Worm (Caenorhabditis elegans) whole organism, L3 larva: Measurements from ENCODE around the gene Y41C4A.6.
A peak's percentile ranks its signal among the peaks of the same experiment; 100 is the strongest.

Experiments
- R02D3.7 ChIP-seq: fragments of 150-350 bp; optimal IDR thresholded peaks from 2 replicates; lab custom pipeline; 2014; ENCODE audit warnings: missing biosample characterization, missing genetic modification characterization
- ama-1 ChIP-seq: fragments of 150-350 bp; optimal IDR thresholded peaks from 2 replicates; lab custom pipeline; 2018
- ceh-16 ChIP-seq: sonication (generic microtip); optimal IDR thresholded peaks from 2 replicates; lab custom pipeline; 2017; ENCODE audit warnings: missing biosample characterization, missing genetic modification characterization
- ceh-28 ChIP-seq: fragments of 150-350 bp; optimal IDR thresholded peaks from 2 replicates; lab custom pipeline; 2014; ENCODE audit warnings: missing biosample characterization, missing genetic modification reagents, missing genetic modification characterization
- ceh-82 ChIP-seq: fragments of 150-350 bp; optimal IDR thresholded peaks from 2 replicates; lab custom pipeline; 2014; ENCODE audit warnings: missing biosample characterization, missing genetic modification characterization
- egl-5 ChIP-seq: fragments of 150-350 bp; optimal IDR thresholded peaks from 2 replicates; lab custom pipeline; 2017; ENCODE audit warnings: missing biosample characterization, missing genetic modification reagents, missing genetic modification characterization, inconsistent platforms
- elt-1 ChIP-seq: fragments of 150-350 bp; optimal IDR thresholded peaks from 2 replicates; lab custom pipeline; 2014; ENCODE audit warnings: missing biosample characterization, missing genetic modification characterization
- elt-2 ChIP-seq: sonication (generic microtip); optimal IDR thresholded peaks from 2 replicates; lab custom pipeline; 2016; ENCODE audit warnings: missing genetic modification reagents, mild to moderate bottlenecking, missing genetic modification characterization, missing compliant biosample characterization
- elt-3 ChIP-seq, 3 experiments: fragments of 150-350 bp in 1 of 3; sonication (generic microtip) in 2 of 3; optimal IDR thresholded peaks; 2 replicates in 2 of 3; 4 replicates in 1 of 3; lab custom pipeline; 2014 to 2017; ENCODE audit warnings: missing biosample characterization in 3 of 3, missing genetic modification characterization in 3 of 3
- eor-1 ChIP-seq, 2 experiments: fragments of 150-350 bp; optimal IDR thresholded peaks; 2 replicates each; lab custom pipeline; 2014 to 2018; ENCODE audit warnings: missing biosample characterization in 2 of 2, missing genetic modification characterization in 2 of 2
- fkh-10 ChIP-seq: sonication (generic microtip); optimal IDR thresholded peaks from 2 replicates; lab custom pipeline; 2017; ENCODE audit warnings: missing biosample characterization, missing genetic modification reagents, missing genetic modification characterization
- fkh-2 ChIP-seq: fragments of 150-350 bp; optimal IDR thresholded peaks from 2 replicates; lab custom pipeline; 2014; ENCODE audit warnings: missing biosample characterization, missing genetic modification reagents, missing genetic modification characterization
- fos-1 ChIP-seq: fragments of 150-350 bp; optimal IDR thresholded peaks from 2 replicates; lab custom pipeline; 2014; ENCODE audit warnings: missing biosample characterization, missing genetic modification characterization
- hmg-11 ChIP-seq: sonication (generic microtip); optimal IDR thresholded peaks from 2 replicates; lab custom pipeline; 2016; ENCODE audit warnings: missing genetic modification characterization, missing compliant biosample characterization
- jun-1 ChIP-seq: fragments of 150-350 bp; optimal IDR thresholded peaks from 2 replicates; lab custom pipeline; 2014; ENCODE audit warnings: missing biosample characterization, missing genetic modification reagents, missing genetic modification characterization
- lin-15B ChIP-seq: fragments of 150-350 bp; optimal IDR thresholded peaks from 2 replicates; lab custom pipeline; 2014; ENCODE audit warnings: missing biosample characterization, missing genetic modification characterization
- lin-39 ChIP-seq: fragments of 150-350 bp; optimal IDR thresholded peaks from 2 replicates; lab custom pipeline; 2018; ENCODE audit warnings: missing biosample characterization, missing genetic modification reagents, missing genetic modification characterization
- lsy-12 ChIP-seq: sonication (generic microtip); optimal IDR thresholded peaks from 2 replicates; lab custom pipeline; 2016; ENCODE audit warnings: mild to moderate bottlenecking, missing genetic modification characterization, missing compliant biosample characterization
- mdl-1 ChIP-seq: fragments of 150-350 bp; optimal IDR thresholded peaks from 2 replicates; lab custom pipeline; 2014; ENCODE audit warnings: missing biosample characterization, missing genetic modification characterization
- mml-1 ChIP-seq: fragments of 150-350 bp; sonication (generic microtip); optimal IDR thresholded peaks from 3 replicates; lab custom pipeline; 2014; ENCODE audit warnings: missing biosample characterization, missing genetic modification characterization
- nfya-1 ChIP-seq: sonication (generic microtip); optimal IDR thresholded peaks from 2 replicates; lab custom pipeline; 2017; ENCODE audit warnings: missing genetic modification characterization, mild to moderate bottlenecking, missing compliant biosample characterization, antibody characterized with exemption, moderate library complexity; ENCODE audit not compliant: insufficient read depth
- nhr-11 ChIP-seq: fragments of 150-350 bp; optimal IDR thresholded peaks from 2 replicates; lab custom pipeline; 2014; ENCODE audit warnings: missing biosample characterization, missing genetic modification characterization
- nhr-12 ChIP-seq: fragments of 150-350 bp; optimal IDR thresholded peaks from 2 replicates; lab custom pipeline; 2014; ENCODE audit warnings: missing biosample characterization, missing genetic modification characterization
- nhr-23 ChIP-seq: fragments of 150-350 bp; optimal IDR thresholded peaks from 2 replicates; lab custom pipeline; 2014; ENCODE audit warnings: missing biosample characterization, missing genetic modification reagents, missing genetic modification characterization
- nhr-237 ChIP-seq: fragments of 150-350 bp; optimal IDR thresholded peaks from 2 replicates; lab custom pipeline; 2014; ENCODE audit warnings: missing biosample characterization, missing genetic modification characterization
- nhr-25 ChIP-seq: sonication (generic microtip); optimal IDR thresholded peaks from 2 replicates; lab custom pipeline; 2017; ENCODE audit warnings: missing biosample characterization, missing genetic modification characterization
- nhr-43 ChIP-seq: sonication (generic microtip); optimal IDR thresholded peaks from 2 replicates; lab custom pipeline; 2016; ENCODE audit warnings: mild to moderate bottlenecking, missing genetic modification characterization, missing compliant biosample characterization; ENCODE audit not compliant: poor library complexity, severe bottlenecking
- nhr-76 ChIP-seq: fragments of 150-350 bp; sonication (generic microtip); optimal IDR thresholded peaks from 5 replicates; lab custom pipeline; 2014; ENCODE audit warnings: missing biosample characterization, missing genetic modification characterization
- nhr-77 ChIP-seq: fragments of 150-350 bp; optimal IDR thresholded peaks from 2 replicates; lab custom pipeline; 2014; ENCODE audit warnings: missing biosample characterization, missing genetic modification characterization
- pha-4 ChIP-seq: fragments of 150-350 bp; optimal IDR thresholded peaks from 2 replicates; lab custom pipeline; 2014; ENCODE audit warnings: missing biosample characterization, missing genetic modification reagents, missing genetic modification characterization
- pqm-1 ChIP-seq: fragments of 150-350 bp; optimal IDR thresholded peaks from 2 replicates; lab custom pipeline; 2017; ENCODE audit warnings: missing biosample characterization, missing genetic modification characterization, inconsistent platforms
- sea-2 ChIP-seq: fragments of 150-350 bp; sonication (generic microtip); optimal IDR thresholded peaks from 4 replicates; lab custom pipeline; 2014; ENCODE audit warnings: missing biosample characterization, missing genetic modification reagents, missing genetic modification characterization
- skn-1 ChIP-seq: fragments of 150-350 bp; optimal IDR thresholded peaks from 2 replicates; lab custom pipeline; 2014; ENCODE audit warnings: missing biosample characterization, missing genetic modification characterization
- snpc-4 ChIP-seq: fragments of 150-350 bp; optimal IDR thresholded peaks from 2 replicates; lab custom pipeline; 2014; ENCODE audit warnings: missing biosample characterization, missing genetic modification characterization
- tbx-2 ChIP-seq: sonication (generic microtip); optimal IDR thresholded peaks from 2 replicates; lab custom pipeline; 2016; ENCODE audit warnings: mild to moderate bottlenecking, missing genetic modification characterization, missing compliant biosample characterization
- unc-39 ChIP-seq: sonication (generic microtip); optimal IDR thresholded peaks from 4 replicates; lab custom pipeline; 2017; ENCODE audit warnings: missing biosample characterization, missing genetic modification characterization
- ztf-11 ChIP-seq: fragments of 150-350 bp; optimal IDR thresholded peaks from 2 replicates; lab custom pipeline; 2014; ENCODE audit warnings: missing biosample characterization, missing genetic modification characterization
- ztf-4 ChIP-seq: fragments of 150-350 bp; optimal IDR thresholded peaks from 2 replicates; lab custom pipeline; 2014; ENCODE audit warnings: missing biosample characterization, missing genetic modification characterization

Gene Y41C4A.6

DNA sequence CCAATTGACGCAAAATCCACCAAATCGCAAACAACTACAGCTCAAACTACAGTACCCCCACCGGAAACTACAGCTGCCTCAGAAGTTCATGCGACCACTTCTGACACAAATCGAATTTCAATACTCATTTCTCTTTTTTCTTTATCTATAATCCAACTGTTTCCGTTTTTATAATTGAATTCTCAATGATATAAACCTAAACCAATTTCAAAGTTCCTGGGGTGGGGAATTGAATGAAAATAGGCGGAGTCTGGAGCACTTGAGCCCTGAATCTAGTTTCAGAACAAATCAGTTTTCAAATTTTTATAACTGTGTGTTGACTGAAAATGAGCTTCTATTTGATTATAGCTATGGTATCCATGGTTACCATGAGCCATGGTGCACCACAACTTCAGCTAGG lies at the start of gene Y41C4A.6:
Y41C4A.6 (plus strand) TSS at position 301 of the 400 bp plus-strand sequence.
- TF ChIP-seq nhr-11 (tag; lab: Kevin White, UChicago) (no peak), ama-1 (lab: Kevin White, UChicago) (no peak), mdl-1 (tag; lab: Kevin White, UChicago) (no peak), jun-1 (tag; lab: Kevin White, UChicago) (no peak)

- TF ChIP-seq nhr-77 (no peak), hmg-11 (no peak), nhr-25 (tag; lab: Kevin White, UChicago) (no peak), lin-39 (tag; lab: Kevin White, UChicago) (no peak), elt-3 (tag; optimal IDR thresholded peaks at IDR 0.05; lab: Kevin White, UChicago) (no peak), tbx-2 (no peak), nfya-1 (tag; lab: Kevin White, UChicago) (no peak), nhr-43 (no peak), fkh-2 (no peak), pqm-1 (no peak), lsy-12 (tag; lab: Kevin White, UChicago) (no peak), nhr-76 (no peak), nhr-12 (tag; lab: Kevin White, UChicago) (no peak), fos-1 (no peak), sea-2 (GFP tag; lab: Kevin White, UChicago) (no peak), ztf-11 (tag; lab: Kevin White, UChicago) (no peak), ceh-82 (no peak), ceh-16 (tag; lab: Kevin White, UChicago) (no peak), mml-1 (no peak), nhr-237 (tag; lab: Kevin White, UChicago) (no peak)
These were observed 46.2 kb upstream of the Y41C4A.6 start, which contains the start of gene faah-6 for ce11 chrIII:11650152-11650551. faah-6 (plus strand) TSS chrIII:11650452.

DNA sequence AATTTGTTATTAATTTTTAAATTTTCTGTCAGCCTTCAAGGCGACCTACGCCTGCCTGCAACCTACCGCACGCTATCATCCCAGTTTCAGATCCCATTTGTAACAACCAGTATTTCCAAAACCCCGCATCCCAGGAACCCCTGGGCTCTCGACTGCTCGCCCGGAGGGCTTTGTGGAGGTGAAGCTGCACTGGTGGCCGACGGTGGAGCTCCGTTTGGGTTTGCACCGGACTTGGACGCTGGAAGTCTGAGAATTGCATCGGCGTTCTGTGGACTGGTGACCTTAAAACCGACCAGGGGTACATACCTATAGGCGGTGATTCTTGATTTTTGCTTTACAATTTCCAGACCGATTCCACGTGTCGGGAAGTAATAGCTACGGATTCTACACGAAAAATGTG lies 44.9 kb upstream of the Y41C4A.6 start:
- TF ChIP-seq snpc-4 (tag; lab: Kevin White, UChicago), result no peak
- no peak for TF ChIP-seq pha-4 (tag; lab: Kevin White, UChicago)
- TF ChIP-seq eor-1 (tag; optimal IDR thresholded peaks at IDR 0.05; lab: Kevin White, UChicago), result no peak
- TF ChIP-seq ztf-4 (tag; lab: Kevin White, UChicago), result no peak
- no peak for TF ChIP-seq tbx-2
- no peak for TF ChIP-seq elt-2 (tag; lab: Kevin White, UChicago)
- TF ChIP-seq lin-39 (tag; lab: Kevin White, UChicago), result no peak
- no peak for TF ChIP-seq R02D3.7 (tag; lab: Kevin White, UChicago)

ce11 chrIII:11656389-11656788 lies 40.0 kb upstream of the Y41C4A.6 start:
- TF ChIP-seq nfya-1 (tag; lab: Kevin White, UChicago) (peak; percentile 54), nhr-11 (tag; lab: Kevin White, UChicago) (no peak)

DNA sequence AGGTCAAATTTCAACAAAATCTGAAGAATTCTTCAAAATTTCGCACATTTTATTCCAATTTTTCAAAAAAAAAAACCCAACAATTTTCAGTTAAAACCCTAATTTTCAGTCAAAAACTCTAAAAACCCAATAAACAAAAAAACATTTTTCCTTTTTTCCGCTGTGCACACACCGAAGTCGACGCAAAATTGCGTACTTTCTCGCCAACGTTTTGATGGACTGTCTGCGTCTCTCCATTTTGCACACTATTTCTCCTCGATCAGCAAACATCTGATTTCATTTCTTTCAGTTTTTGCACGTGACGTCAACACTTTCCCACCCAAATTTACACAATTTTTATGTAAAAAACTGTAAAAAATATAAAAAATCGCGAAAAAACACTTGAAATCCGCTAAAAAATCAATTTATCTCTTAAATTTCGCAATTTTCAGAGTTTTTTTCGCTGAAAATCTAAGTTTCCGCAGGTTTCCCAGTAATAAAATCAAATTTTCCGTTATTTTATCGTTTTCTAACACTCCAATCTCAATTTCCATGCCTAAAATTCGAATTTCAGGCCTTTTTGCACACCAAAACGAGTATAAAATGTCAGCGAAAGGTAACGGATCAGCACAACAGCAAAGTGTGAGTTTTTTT lies 39.1 kb upstream of the Y41C4A.6 start, which contains the start of gene crh-1:
crh-1 (plus strand) TSS at position 583 of the 633 bp plus-strand sequence.
- peak; percentile 73 for TF ChIP-seq hmg-11
- peak; percentile 18 for TF ChIP-seq R02D3.7 (tag; lab: Kevin White, UChicago)
- TF ChIP-seq sea-2 (GFP tag; lab: Kevin White, UChicago), result peak; percentile 44
- peak; percentile 60 for TF ChIP-seq nhr-25 (tag; lab: Kevin White, UChicago)
- peak; percentile 66 for TF ChIP-seq nhr-43
- TF ChIP-seq ceh-82, result peak; percentile 44
- TF ChIP-seq nhr-23 (tag; lab: Kevin White, UChicago), result peak; percentile 65
- TF ChIP-seq mdl-1 (tag; lab: Kevin White, UChicago), result peak; percentile 68
- TF ChIP-seq tbx-2, result no peak
- peak; percentile 30 for TF ChIP-seq ceh-28 (tag; lab: Kevin White, UChicago)
- TF ChIP-seq lsy-12 (tag; lab: Kevin White, UChicago), result peak; percentile 44
- TF ChIP-seq lin-39 (tag; lab: Kevin White, UChicago), result peak; percentile 39
- TF ChIP-seq elt-2 (tag; lab: Kevin White, UChicago), result peak; percentile 55
- TF ChIP-seq eor-1 (tag; optimal IDR thresholded peaks at IDR 0.05; lab: Kevin White, UChicago), result no peak
- no peak for TF ChIP-seq elt-1 (tag; lab: Kevin White, UChicago)
- TF ChIP-seq skn-1, result peak; percentile 64
- TF ChIP-seq fos-1, result no peak
- peak; percentile 11 for TF ChIP-seq ama-1 (lab: Kevin White, UChicago)
- peak; percentile 2 for TF ChIP-seq jun-1 (tag; lab: Kevin White, UChicago)
- TF ChIP-seq lin-15B (tag; lab: Kevin White, UChicago), result peak; percentile 72
- no peak for TF ChIP-seq unc-39
- TF ChIP-seq nfya-1 (tag; lab: Kevin White, UChicago), result peak; percentile 85
- peak; percentile 42 for TF ChIP-seq fkh-10
- TF ChIP-seq egl-5, result peak; percentile 81
